Worm (Caenorhabditis elegans) whole organism, mixed stage, embryonic: ENCODE results near the gene his-72.
A peak's percentile ranks its signal among the peaks of the same experiment; 100 is the strongest.

ENCODE experiments used
- M03D4.4 ChIP-seq: sonication (generic microtip); optimal IDR thresholded peaks from 2 replicates; lab custom pipeline; 2017; ENCODE audit warnings: mild to moderate bottlenecking, missing genetic modification characterization, missing compliant biosample characterization
- bed-3 ChIP-seq: fragments of 200-800 bp; sonication (Bioruptor generic); optimal IDR thresholded peaks from 3 replicates; lab custom pipeline; 2018; ENCODE audit warnings: mild to moderate bottlenecking, missing genetic modification characterization, moderate library complexity, missing compliant biosample characterization
- blmp-1 ChIP-seq: fragments of 150-350 bp; optimal IDR thresholded peaks from 2 replicates; lab custom pipeline; 2014; ENCODE audit warnings: missing biosample characterization, missing genetic modification characterization
- ceh-39 ChIP-seq: fragments of 150-350 bp; optimal IDR thresholded peaks from 2 replicates; lab custom pipeline; 2014; ENCODE audit warnings: missing biosample characterization, missing genetic modification characterization
- ceh-43 ChIP-seq: fragments of 200-800 bp; sonication (Bioruptor generic); optimal IDR thresholded peaks from 2 replicates; lab custom pipeline; 2018; ENCODE audit warnings: mild to moderate bottlenecking, missing genetic modification characterization, moderate library complexity, missing compliant biosample characterization
- ceh-83 ChIP-seq: fragments of 200-800 bp; sonication (Bioruptor generic); optimal IDR thresholded peaks from 2 replicates; lab custom pipeline; 2018; ENCODE audit warnings: mild to moderate bottlenecking, missing genetic modification characterization, missing compliant biosample characterization
- ces-1 ChIP-seq: fragments of 150-350 bp; optimal IDR thresholded peaks from 2 replicates; lab custom pipeline; 2014; ENCODE audit warnings: missing biosample characterization, missing genetic modification reagents, missing genetic modification characterization
- cnd-1 ChIP-seq: fragments of 200-800 bp; sonication (Bioruptor generic); optimal IDR thresholded peaks from 2 replicates; lab custom pipeline; 2018; ENCODE audit warnings: mild to moderate bottlenecking, missing genetic modification characterization, missing compliant biosample characterization
- elt-1 ChIP-seq: sonication (generic microtip); optimal IDR thresholded peaks from 2 replicates; lab custom pipeline; 2017; ENCODE audit warnings: missing genetic modification characterization, mild to moderate bottlenecking, missing compliant biosample characterization, antibody characterized with exemption, moderate library complexity, borderline replicate concordance; ENCODE audit not compliant: insufficient read depth
- elt-3 ChIP-seq: fragments of 150-350 bp; optimal IDR thresholded peaks from 2 replicates; lab custom pipeline; 2014; ENCODE audit warnings: missing biosample characterization, missing genetic modification characterization
- flh-1 ChIP-seq: fragments of 200-800 bp; sonication (Bioruptor generic); optimal IDR thresholded peaks from 2 replicates; lab custom pipeline; 2018; ENCODE audit warnings: mild to moderate bottlenecking, missing genetic modification characterization, moderate library complexity, missing compliant biosample characterization
- ham-2 ChIP-seq: fragments of 200-800 bp; sonication (Bioruptor generic); optimal IDR thresholded peaks from 2 replicates; lab custom pipeline; 2018; ENCODE audit warnings: mild to moderate bottlenecking, missing genetic modification characterization, missing compliant biosample characterization
- hlh-1 ChIP-seq: fragments of 150-350 bp; optimal IDR thresholded peaks from 2 replicates; lab custom pipeline; 2014; ENCODE audit warnings: missing biosample characterization, missing genetic modification reagents, missing genetic modification characterization
- lin-13 ChIP-seq: fragments of 150-350 bp; optimal IDR thresholded peaks from 2 replicates; lab custom pipeline; 2014; ENCODE audit warnings: missing biosample characterization, missing genetic modification characterization
- lsy-2 ChIP-seq: fragments of 150-350 bp; optimal IDR thresholded peaks from 2 replicates; lab custom pipeline; 2014; ENCODE audit warnings: missing biosample characterization, missing genetic modification characterization
- mab-5 ChIP-seq: fragments of 150-350 bp; optimal IDR thresholded peaks from 2 replicates; lab custom pipeline; 2014; ENCODE audit warnings: missing biosample characterization, missing genetic modification characterization
- mep-1 ChIP-seq: fragments of 150-350 bp; optimal IDR thresholded peaks from 2 replicates; lab custom pipeline; 2017; ENCODE audit warnings: missing biosample characterization, missing genetic modification reagents, missing genetic modification characterization, inconsistent platforms
- mls-2 ChIP-seq: sonication (generic microtip); optimal IDR thresholded peaks from 2 replicates; lab custom pipeline; 2016; ENCODE audit warnings: mild to moderate bottlenecking, missing genetic modification characterization, moderate library complexity, missing compliant biosample characterization
- nhr-12 ChIP-seq: fragments of 150-350 bp; optimal IDR thresholded peaks from 2 replicates; lab custom pipeline; 2014; ENCODE audit warnings: missing biosample characterization, missing genetic modification characterization
- nhr-2 ChIP-seq: fragments of 150-350 bp; optimal IDR thresholded peaks from 2 replicates; lab custom pipeline; 2014; ENCODE audit warnings: missing biosample characterization, missing genetic modification characterization
- nhr-237 ChIP-seq: fragments of 150-350 bp; optimal IDR thresholded peaks from 2 replicates; lab custom pipeline; 2014; ENCODE audit warnings: missing biosample characterization, missing genetic modification characterization
- nhr-28 ChIP-seq: fragments of 150-350 bp; optimal IDR thresholded peaks from 2 replicates; lab custom pipeline; 2014; ENCODE audit warnings: missing biosample characterization, missing genetic modification characterization
- nhr-76 ChIP-seq: sonication (generic microtip); optimal IDR thresholded peaks from 2 replicates; lab custom pipeline; 2017; ENCODE audit warnings: missing biosample characterization, missing genetic modification characterization
- pha-4 ChIP-seq: fragments of 150-350 bp; optimal IDR thresholded peaks from 2 replicates; lab custom pipeline; 2018; ENCODE audit warnings: missing biosample characterization, missing genetic modification reagents, missing genetic modification characterization
- sem-2 ChIP-seq: fragments of 200-800 bp; sonication (Bioruptor generic); optimal IDR thresholded peaks from 2 replicates; lab custom pipeline; 2018; ENCODE audit warnings: mild to moderate bottlenecking, missing genetic modification characterization, missing compliant biosample characterization
- sptf-1 ChIP-seq: sonication (generic microtip); optimal IDR thresholded peaks from 2 replicates; lab custom pipeline; 2017; ENCODE audit warnings: mild to moderate bottlenecking, missing genetic modification characterization, moderate library complexity, missing compliant biosample characterization
- tbx-8 ChIP-seq: fragments of 200-800 bp; sonication (Bioruptor generic); optimal IDR thresholded peaks from 2 replicates; lab custom pipeline; 2018; ENCODE audit warnings: mild to moderate bottlenecking, missing genetic modification characterization, moderate library complexity, missing compliant biosample characterization
- unc-120 ChIP-seq: sonication (generic microtip); optimal IDR thresholded peaks from 2 replicates; lab custom pipeline; 2017; ENCODE audit warnings: missing genetic modification characterization, missing compliant biosample characterization; ENCODE audit not compliant: poor library complexity, severe bottlenecking
- zip-8 ChIP-seq: fragments of 150-350 bp; optimal IDR thresholded peaks from 2 replicates; lab custom pipeline; 2014; ENCODE audit warnings: missing biosample characterization, missing genetic modification characterization
- ztf-11 ChIP-seq: fragments of 150-350 bp; optimal IDR thresholded peaks from 2 replicates; lab custom pipeline; 2014; ENCODE audit warnings: missing biosample characterization, missing genetic modification characterization

his-72 gene

ce11 chrIII:12356588-12356987 is 12.3 kb downstream of the his-72 start:
- TF ChIP-seq M03D4.4 (tag; lab: Kevin White, UChicago) (no peak), cnd-1 (tag; lab: Kevin White, UChicago) (no peak), blmp-1 (tag; lab: Kevin White, UChicago) (no peak), nhr-76 (tag; lab: Kevin White, UChicago) (no peak), bed-3 (no peak), nhr-12 (tag; lab: Kevin White, UChicago) (no peak), tbx-8 (GFP tag; lab: Kevin White, UChicago) (no peak), sptf-1 (no peak), zip-8 (tag; lab: Kevin White, UChicago) (no peak), nhr-28 (tag; lab: Kevin White, UChicago) (no peak), elt-1 (tag; lab: Kevin White, UChicago) (no peak), nhr-2 (no peak), ceh-43 (GFP tag; lab: Kevin White, UChicago) (no peak), mab-5 (tag; lab: Kevin White, UChicago) (no peak), ceh-83 (GFP tag; lab: Kevin White, UChicago) (no peak), pha-4 (no peak), mep-1 (tag; lab: Kevin White, UChicago) (no peak), unc-120 (no peak)

- TF ChIP-seq sptf-1, result peak; percentile 75
- peak; percentile 82 for TF ChIP-seq mep-1 (tag; lab: Kevin White, UChicago)
- peak; percentile 1 for TF ChIP-seq unc-120
- TF ChIP-seq nhr-28 (tag; lab: Kevin White, UChicago), result no peak
- TF ChIP-seq ceh-39 (tag; lab: Kevin White, UChicago), result peak; percentile 33
- TF ChIP-seq ces-1 (GFP tag; lab: Kevin White, UChicago), result peak; percentile 61
- peak; percentile 74 for TF ChIP-seq lsy-2 (tag; lab: Kevin White, UChicago)
- TF ChIP-seq flh-1 (GFP tag; lab: Kevin White, UChicago), result no peak
- TF ChIP-seq mls-2 (tag; lab: Kevin White, UChicago), result peak; percentile 9
- TF ChIP-seq tbx-8 (GFP tag; lab: Kevin White, UChicago), result no peak
- TF ChIP-seq lin-13, result peak; percentile 62
- peak; percentile 14 for TF ChIP-seq hlh-1 (tag; lab: Kevin White, UChicago)
- TF ChIP-seq pha-4, result peak; percentile 72
- peak; percentile 40 for TF ChIP-seq nhr-237 (tag; lab: Kevin White, UChicago)
- no peak for TF ChIP-seq M03D4.4 (tag; lab: Kevin White, UChicago)
- no peak for TF ChIP-seq nhr-76 (tag; lab: Kevin White, UChicago)
Measured at ce11 chrIII:12351301-12351700, 17.5 kb downstream of the his-72 start, which contains the start of the genes pph-4.1 and Y75B8A.31. Gene pph-4.1 (minus strand): TSS chrIII:12351336. Gene Y75B8A.31 (plus strand): TSS chrIII:12351642.

ce11 chrIII:12349027-12349426 is 19.8 kb downstream of the his-72 start:
- no peak for TF ChIP-seq ham-2 (GFP tag; lab: Kevin White, UChicago)
- no peak for TF ChIP-seq ceh-39 (tag; lab: Kevin White, UChicago)
- no peak for TF ChIP-seq unc-120
- no peak for TF ChIP-seq nhr-237 (tag; lab: Kevin White, UChicago)
- no peak for TF ChIP-seq mab-5 (tag; lab: Kevin White, UChicago)
- no peak for TF ChIP-seq zip-8 (tag; lab: Kevin White, UChicago)
- TF ChIP-seq mep-1 (tag; lab: Kevin White, UChicago), result no peak
- TF ChIP-seq nhr-2, result no peak
- no peak for TF ChIP-seq nhr-28 (tag; lab: Kevin White, UChicago)
- no peak for TF ChIP-seq elt-3 (tag; lab: Kevin White, UChicago)
- TF ChIP-seq ztf-11 (tag; lab: Kevin White, UChicago), result no peak
- TF ChIP-seq lin-13, result no peak
- TF ChIP-seq cnd-1 (tag; lab: Kevin White, UChicago), result no peak

ce11 chrIII:12344940-12345339 is 23.9 kb downstream of the his-72 start:
- TF ChIP-seq nhr-28 (tag; lab: Kevin White, UChicago) (no peak), nhr-76 (tag; lab: Kevin White, UChicago) (no peak), mep-1 (tag; lab: Kevin White, UChicago) (no peak), ceh-43 (GFP tag; lab: Kevin White, UChicago) (no peak), nhr-12 (tag; lab: Kevin White, UChicago) (no peak), lin-13 (no peak), ceh-39 (tag; lab: Kevin White, UChicago) (no peak), sem-2 (GFP tag; lab: Kevin White, UChicago) (no peak), flh-1 (GFP tag; lab: Kevin White, UChicago) (no peak), ces-1 (GFP tag; lab: Kevin White, UChicago) (no peak), elt-3 (tag; lab: Kevin White, UChicago) (no peak)
